Worm (Caenorhabditis elegans) whole organism, late embryonic: Measurements from ENCODE around the gene F53G2.13.

ENCODE experiments used
- C08G9.2 ChIP-seq: sonication (generic microtip); optimal IDR thresholded peaks from 2 replicates; lab custom pipeline; 2016; ENCODE audit warnings: mild to moderate bottlenecking, missing genetic modification characterization, moderate library complexity, missing compliant biosample characterization
- C38D4.7 ChIP-seq: fragments of 200-800 bp; sonication (Bioruptor generic); optimal IDR thresholded peaks from 2 replicates; lab custom pipeline; 2018; ENCODE audit warnings: mild to moderate bottlenecking, missing genetic modification characterization, moderate library complexity, missing compliant biosample characterization
- F13H6.1 ChIP-seq: sonication (generic microtip); optimal IDR thresholded peaks from 2 replicates; lab custom pipeline; 2016; ENCODE audit warnings: missing genetic modification characterization, missing compliant biosample characterization
- K02D7.2 ChIP-seq: sonication (generic microtip); optimal IDR thresholded peaks from 2 replicates; lab custom pipeline; 2017; ENCODE audit warnings: mild to moderate bottlenecking, missing genetic modification characterization, missing compliant biosample characterization
- K09A11.1 ChIP-seq: sonication (generic microtip); optimal IDR thresholded peaks from 2 replicates; lab custom pipeline; 2017; ENCODE audit warnings: antibody characterized with exemption, mild to moderate bottlenecking, missing genetic modification characterization, missing compliant biosample characterization; ENCODE audit not compliant: insufficient read depth
- T23F11.4 ChIP-seq: fragments of 200-800 bp; sonication (Bioruptor generic); optimal IDR thresholded peaks from 2 replicates; lab custom pipeline; 2018; ENCODE audit warnings: mild to moderate bottlenecking, missing genetic modification characterization, missing compliant biosample characterization
- ahr-1 ChIP-seq: sonication (generic microtip); optimal IDR thresholded peaks from 2 replicates; lab custom pipeline; 2016; ENCODE audit warnings: missing genetic modification characterization, missing compliant biosample characterization
- ama-1 ChIP-seq: fragments of 150-350 bp; optimal IDR thresholded peaks from 2 replicates; lab custom pipeline; 2014
- ceh-14 ChIP-seq: sonication (generic microtip); optimal IDR thresholded peaks from 2 replicates; lab custom pipeline; 2016; ENCODE audit warnings: missing genotype, missing genetic modification characterization, missing compliant biosample characterization
- ceh-18 ChIP-seq: sonication (generic microtip); optimal IDR thresholded peaks from 2 replicates; lab custom pipeline; 2016; ENCODE audit warnings: missing genetic modification characterization, missing compliant biosample characterization
- ceh-19 ChIP-seq: fragments of 200-800 bp; sonication (Bioruptor generic); optimal IDR thresholded peaks from 2 replicates; lab custom pipeline; 2018; ENCODE audit warnings: mild to moderate bottlenecking, missing genetic modification characterization, missing compliant biosample characterization
- ceh-2 ChIP-seq: sonication (generic microtip); optimal IDR thresholded peaks from 2 replicates; lab custom pipeline; 2016; ENCODE audit warnings: missing genotype, missing genetic modification characterization, missing compliant biosample characterization
- ceh-22 ChIP-seq: sonication (generic microtip); optimal IDR thresholded peaks from 2 replicates; lab custom pipeline; 2017; ENCODE audit warnings: missing biosample characterization, missing genetic modification characterization
- ceh-24 ChIP-seq: sonication (generic microtip); optimal IDR thresholded peaks from 2 replicates; lab custom pipeline; 2016; ENCODE audit warnings: mild to moderate bottlenecking, missing genetic modification characterization, missing compliant biosample characterization
- ceh-30 ChIP-seq: fragments of 150-350 bp; optimal IDR thresholded peaks from 2 replicates; lab custom pipeline; 2014; ENCODE audit warnings: missing biosample characterization, missing genetic modification characterization
- ceh-31 ChIP-seq: sonication (generic microtip); optimal IDR thresholded peaks from 2 replicates; lab custom pipeline; 2016; ENCODE audit warnings: missing genetic modification characterization, missing compliant biosample characterization
- ceh-45 ChIP-seq: fragments of 200-800 bp; sonication (Bioruptor generic); IDR thresholded peaks from 2 replicates; pipeline ENCODE4 v1.3.6; 2022; ENCODE audit warnings: missing genetic modification reagents, missing genetic modification characterization, missing compliant biosample characterization
- che-1 ChIP-seq: sonication (generic microtip); optimal IDR thresholded peaks from 2 replicates; lab custom pipeline; 2016; ENCODE audit warnings: mild to moderate bottlenecking, missing genetic modification characterization, missing compliant biosample characterization
- elt-2 ChIP-seq: sonication (generic microtip); optimal IDR thresholded peaks from 2 replicates; lab custom pipeline; 2016; ENCODE audit warnings: missing genetic modification reagents, missing genetic modification characterization, missing compliant biosample characterization
- ets-4 ChIP-seq: sonication (generic microtip); optimal IDR thresholded peaks from 2 replicates; lab custom pipeline; 2016; ENCODE audit warnings: missing genetic modification characterization, missing compliant biosample characterization
- fax-1 ChIP-seq: sonication (generic microtip); optimal IDR thresholded peaks from 2 replicates; lab custom pipeline; 2016; ENCODE audit warnings: missing genotype, missing genetic modification characterization, missing compliant biosample characterization
- fkh-10 ChIP-seq: fragments of 150-350 bp; optimal IDR thresholded peaks from 2 replicates; lab custom pipeline; 2014; ENCODE audit warnings: missing biosample characterization, missing genetic modification reagents, missing genetic modification characterization
- fkh-6 ChIP-seq: sonication (generic microtip); optimal IDR thresholded peaks from 2 replicates; lab custom pipeline; 2016; ENCODE audit warnings: missing genetic modification characterization, missing compliant biosample characterization
- hlh-13 ChIP-seq: fragments of 200-800 bp; sonication (Bioruptor generic); optimal IDR thresholded peaks from 2 replicates; lab custom pipeline; 2018; ENCODE audit warnings: mild to moderate bottlenecking, missing genetic modification characterization, missing compliant biosample characterization
- hlh-30 ChIP-seq: sonication (generic microtip); optimal IDR thresholded peaks from 2 replicates; lab custom pipeline; 2017; ENCODE audit warnings: antibody characterized with exemption, missing genetic modification characterization, missing compliant biosample characterization; ENCODE audit not compliant: insufficient read depth
- hlh-6 ChIP-seq: sonication (generic microtip); optimal IDR thresholded peaks from 2 replicates; lab custom pipeline; 2016; ENCODE audit warnings: missing genotype, missing genetic modification characterization, missing compliant biosample characterization
- lim-6 ChIP-seq: sonication (generic microtip); optimal IDR thresholded peaks from 2 replicates; lab custom pipeline; 2016; ENCODE audit warnings: missing genetic modification characterization, missing compliant biosample characterization
- lin-11 ChIP-seq: fragments of 200-800 bp; sonication (Bioruptor generic); optimal IDR thresholded peaks from 2 replicates; lab custom pipeline; 2018; ENCODE audit warnings: mild to moderate bottlenecking, missing genetic modification characterization, missing compliant biosample characterization
- nhr-232 ChIP-seq: sonication (generic microtip); optimal IDR thresholded peaks from 2 replicates; lab custom pipeline; 2016; ENCODE audit warnings: missing genetic modification characterization, missing compliant biosample characterization
- pag-3 ChIP-seq: sonication (generic microtip); optimal IDR thresholded peaks from 2 replicates; lab custom pipeline; 2016; ENCODE audit warnings: missing compliant biosample characterization, missing genetic modification characterization, borderline replicate concordance
- pat-9 ChIP-seq: fragments of 200-800 bp; sonication (Bioruptor generic); optimal IDR thresholded peaks from 2 replicates; lab custom pipeline; 2018; ENCODE audit warnings: mild to moderate bottlenecking, missing genetic modification characterization, moderate library complexity, missing compliant biosample characterization
- pha-2 ChIP-seq: sonication (generic microtip); optimal IDR thresholded peaks from 2 replicates; lab custom pipeline; 2017; ENCODE audit warnings: mild to moderate bottlenecking, missing genetic modification characterization, missing compliant biosample characterization
- ref-2 ChIP-seq: sonication (generic microtip); optimal IDR thresholded peaks from 2 replicates; lab custom pipeline; 2016; ENCODE audit warnings: missing genetic modification characterization, missing compliant biosample characterization
- rnt-1 ChIP-seq: sonication (generic microtip); optimal IDR thresholded peaks from 2 replicates; lab custom pipeline; 2016; ENCODE audit warnings: missing genetic modification characterization, missing compliant biosample characterization
- sox-2 ChIP-seq: fragments of 200-800 bp; sonication (Bioruptor generic); IDR thresholded peaks from 2 replicates; pipeline ENCODE4 v1.3.6; 2022; ENCODE audit warnings: missing genetic modification reagents, missing genetic modification characterization, missing compliant biosample characterization
- tbx-2 ChIP-seq: sonication (generic microtip); optimal IDR thresholded peaks from 2 replicates; lab custom pipeline; 2016; ENCODE audit warnings: missing genetic modification characterization, missing compliant biosample characterization
- ttx-3 ChIP-seq: sonication (generic microtip); optimal IDR thresholded peaks from 2 replicates; lab custom pipeline; 2016; ENCODE audit warnings: missing genetic modification reagents, missing genetic modification characterization, missing compliant biosample characterization
- unc-42 ChIP-seq: sonication (generic microtip); optimal IDR thresholded peaks from 2 replicates; lab custom pipeline; 2016; ENCODE audit warnings: missing genotype, missing genetic modification characterization, missing compliant biosample characterization
- unc-55 ChIP-seq: sonication (generic microtip); optimal IDR thresholded peaks from 2 replicates; lab custom pipeline; 2017; ENCODE audit warnings: missing biosample characterization, missing genetic modification reagents, missing genetic modification characterization
- unc-86 ChIP-seq: sonication (generic microtip); optimal IDR thresholded peaks from 2 replicates; lab custom pipeline; 2016; ENCODE audit warnings: missing genetic modification characterization, missing compliant biosample characterization
- zip-5 ChIP-seq: sonication (generic microtip); optimal IDR thresholded peaks from 2 replicates; lab custom pipeline; 2016; ENCODE audit warnings: missing genetic modification characterization, missing compliant biosample characterization
- ztf-16 ChIP-seq: sonication (generic microtip); optimal IDR thresholded peaks from 2 replicates; lab custom pipeline; 2017; ENCODE audit warnings: missing genetic modification characterization, missing compliant biosample characterization

Gene F53G2.13

DNA sequence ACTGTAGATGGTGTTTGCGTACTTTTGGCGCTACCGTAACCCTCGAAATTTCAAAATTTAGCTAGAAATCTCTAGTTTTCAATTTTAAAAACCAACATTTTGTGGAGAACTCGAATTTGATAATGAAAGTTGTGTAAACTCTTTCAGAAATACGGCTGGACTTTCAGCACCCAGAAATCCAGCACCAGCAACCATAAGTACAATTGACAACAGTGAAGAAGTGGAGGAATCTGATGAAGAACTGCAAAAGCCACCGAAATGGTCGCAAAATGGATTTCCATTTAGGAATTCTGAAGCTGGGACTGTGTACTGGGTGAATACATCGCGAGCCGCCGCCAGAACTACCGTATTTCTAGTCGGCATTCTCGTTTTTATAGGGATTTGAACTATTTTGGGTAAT lies at the start of gene F53G2.13:
Gene F53G2.13, plus strand, starts transcription at position 301 of the 400 bp plus-strand sequence.
- TF ChIP-seq C38D4.7 (GFP tag; lab: Kevin White, UChicago) (no peak), tbx-2 (tag; lab: Kevin White, UChicago) (no peak), pat-9 (tag; lab: Kevin White, UChicago) (no peak), zip-5 (tag; lab: Kevin White, UChicago) (no peak), F13H6.1 (tag; lab: Kevin White, UChicago) (no peak), elt-2 (tag; lab: Kevin White, UChicago) (no peak), hlh-13 (no peak), lin-11 (tag; lab: Kevin White, UChicago) (no peak), che-1 (tag; lab: Kevin White, UChicago) (no peak), ama-1 (lab: Kevin White, UChicago) (no peak), ceh-2 (tag; lab: Kevin White, UChicago) (no peak), K09A11.1 (no peak), rnt-1 (no peak), fkh-6 (tag; lab: Kevin White, UChicago) (no peak), fax-1 (no peak), pha-2 (no peak), pag-3 (tag; lab: Kevin White, UChicago) (no peak)

DNA sequence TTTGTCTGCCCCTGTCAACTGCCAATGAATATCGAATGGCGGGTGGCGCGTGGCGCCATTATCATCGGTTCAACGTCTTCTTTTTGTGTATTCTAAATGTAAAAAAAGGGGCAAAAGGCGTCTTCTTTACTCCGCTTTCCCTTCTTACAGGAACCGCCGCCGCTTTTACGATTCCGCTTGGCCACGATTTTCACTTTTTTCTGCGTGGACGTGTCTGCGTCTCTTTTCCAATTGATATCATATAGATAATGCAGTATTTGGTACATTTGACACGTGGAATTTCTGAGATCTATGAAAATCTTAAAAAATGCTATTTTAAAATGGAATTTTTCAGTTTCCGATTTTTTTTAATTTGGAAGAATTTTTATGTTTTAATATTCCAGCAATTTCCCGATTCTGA lies 48.0 kb upstream of the F53G2.13 start:
- TF ChIP-seq ets-4 (tag; lab: Kevin White, UChicago), result no peak
- TF ChIP-seq hlh-6 (tag; lab: Kevin White, UChicago), result no peak
- TF ChIP-seq fkh-10, result no peak
- TF ChIP-seq sox-2 (GFP tag; lab: Robert Waterston, UW), result no peak

DNA sequence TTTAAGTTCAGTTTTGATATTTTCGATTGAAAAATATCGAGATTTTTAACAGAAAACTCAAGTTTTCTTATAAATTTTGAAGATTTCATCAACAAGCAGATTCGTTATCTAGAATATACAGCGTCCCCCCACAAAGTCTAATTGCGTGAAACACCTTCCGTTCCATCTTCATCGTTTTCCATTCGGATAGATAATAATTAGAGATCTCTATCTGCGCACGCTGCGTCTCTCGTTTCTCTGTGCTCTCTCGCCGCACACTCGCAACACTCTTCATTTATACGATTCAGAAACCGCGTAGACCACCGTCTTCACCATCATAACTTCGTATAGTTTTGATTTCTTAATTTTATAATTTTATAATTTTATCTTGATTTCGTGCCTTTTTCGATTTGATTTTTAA lies 46.9 kb upstream of the F53G2.13 start:
- no peak for TF ChIP-seq ceh-14
- TF ChIP-seq unc-86 (tag; lab: Kevin White, UChicago), result no peak
- no peak for TF ChIP-seq C08G9.2
- TF ChIP-seq rnt-1, result peak; percentile 95
- no peak for TF ChIP-seq unc-42 (tag; lab: Kevin White, UChicago)
- TF ChIP-seq K02D7.2 (tag; lab: Kevin White, UChicago), result no peak
- no peak for TF ChIP-seq lim-6 (tag; lab: Kevin White, UChicago)

DNA sequence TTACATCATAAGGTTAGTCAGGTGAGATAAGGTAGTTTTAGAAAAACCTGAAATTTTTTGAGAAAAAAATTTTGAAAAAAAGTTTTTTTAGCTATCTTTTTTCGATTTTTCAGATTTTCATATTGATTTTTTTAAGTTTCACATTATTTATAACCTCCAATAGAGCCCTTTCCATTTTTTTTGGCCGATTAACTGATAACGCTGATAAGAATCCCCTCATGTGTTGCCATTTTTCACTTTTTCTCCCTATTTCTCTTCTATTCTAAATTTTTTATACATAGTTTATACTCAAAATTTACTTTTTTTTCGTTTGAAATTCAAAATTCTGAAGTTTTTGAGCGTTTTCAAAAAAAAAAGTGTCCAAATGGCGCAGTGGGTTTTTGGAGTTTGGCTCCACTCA lies 45.4 kb upstream of the F53G2.13 start:
- no peak for TF ChIP-seq rnt-1
- no peak for TF ChIP-seq ceh-24 (tag; lab: Kevin White, UChicago)
- no peak for TF ChIP-seq ceh-45 (GFP tag; lab: Robert Waterston, UW)
- peak; percentile 11 for TF ChIP-seq elt-2 (tag; lab: Kevin White, UChicago)
- TF ChIP-seq ttx-3 (tag; lab: Kevin White, UChicago), result no peak

DNA sequence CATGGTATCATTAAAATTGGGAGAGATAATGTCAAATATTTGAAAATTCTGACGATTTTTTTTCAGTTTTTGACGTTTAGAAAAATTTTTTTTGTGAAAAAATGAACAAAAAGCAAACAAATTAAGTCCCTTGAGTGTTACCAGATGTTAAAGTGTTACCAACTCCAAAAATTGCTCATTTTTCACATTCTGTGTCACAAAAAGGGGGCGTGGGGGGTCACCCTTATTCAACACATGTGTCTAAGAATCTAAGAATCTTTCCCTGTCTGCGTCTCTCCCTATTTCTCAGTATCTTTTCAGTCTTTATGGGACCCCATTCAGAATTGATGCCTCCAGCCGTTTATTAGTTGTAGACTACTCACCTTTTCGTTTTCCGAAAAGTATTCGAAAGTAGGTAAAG lies 44.7 kb upstream of the F53G2.13 start:
- TF ChIP-seq ceh-19 (no peak), ceh-30 (tag; lab: Kevin White, UChicago) (no peak), T23F11.4 (GFP tag; lab: Kevin White, UChicago) (no peak), ref-2 (tag; lab: Kevin White, UChicago) (no peak), K02D7.2 (tag; lab: Kevin White, UChicago) (no peak), fkh-6 (tag; lab: Kevin White, UChicago) (no peak), ceh-22 (tag; lab: Kevin White, UChicago) (no peak), sox-2 (GFP tag; lab: Robert Waterston, UW) (no peak), nhr-232 (tag; lab: Kevin White, UChicago) (no peak), ceh-18 (no peak), elt-2 (tag; lab: Kevin White, UChicago) (no peak), lin-11 (tag; lab: Kevin White, UChicago) (no peak), ceh-14 (no peak), unc-55 (no peak), unc-42 (tag; lab: Kevin White, UChicago) (no peak), ztf-16 (tag; lab: Kevin White, UChicago) (no peak), pat-9 (tag; lab: Kevin White, UChicago) (no peak), hlh-30 (no peak), ahr-1 (tag; lab: Kevin White, UChicago) (no peak), ceh-31 (tag; lab: Kevin White, UChicago) (no peak)
